Fruit fly (Drosophila melanogaster): ENCODE results near the gene CG43448.

The CG43448 gene

dm6 chr3R:30263708-30264107, 26.2 kb upstream of the CG43448 start:
- TF ChIP-seq Snoo (tag; optimal IDR thresholded peaks at IDR 0.05) (peak; percentile 56), CG17806 (tag; optimal IDR thresholded peaks at IDR 0.05) (peak; percentile 56), CG10348 (GFP tag; IDR thresholded peaks at IDR 0.05) (no peak), D1 (tag; optimal IDR thresholded peaks at IDR 0.05) (no peak), CG9948 (tag; optimal IDR thresholded peaks at IDR 0.05) (peak; percentile 64), Pif1B (GFP tag; optimal IDR thresholded peaks at IDR 0.05) (peak; percentile 70), gl (tag; optimal IDR thresholded peaks at IDR 0.05) (no peak), EcR (GFP tag; optimal IDR thresholded peaks at IDR 0.05) (no peak), Pif1A (GFP tag; optimal IDR thresholded peaks at IDR 0.05) (peak; percentile 74), CG12605 (GFP tag; IDR thresholded peaks at IDR 0.05) (no peak), fd96Ca (GFP tag; IDR thresholded peaks at IDR 0.05) (peak; percentile 55; the same call in 1 of the 3 replicates), rn (GFP tag; IDR thresholded peaks at IDR 0.05) (0 out of 2 replicates have a peak, but pooled peaks have one; percentile 31), CG4496 (GFP tag; IDR thresholded peaks at IDR 0.05) (peak; percentile 66; the same call in 2 of the 3 replicates), CG15710 (tag; optimal IDR thresholded peaks at IDR 0.05) (peak; percentile 67), CG32121 (GFP tag; IDR thresholded peaks at IDR 0.05) (peak; percentile 34; the same call in 1 of the 2 replicates), Ets98B (GFP tag; IDR thresholded peaks at IDR 0.05) (peak; percentile 14; the same call in 1 of the 2 replicates), CG13204 (GFP tag; optimal IDR thresholded peaks at IDR 0.05) (peak; percentile 8), CG34367 (tag; optimal IDR thresholded peaks at IDR 0.05) (peak; percentile 52), CG14655 (GFP tag; optimal IDR thresholded peaks at IDR 0.05) (peak; percentile 45), CG8159 (tag; optimal IDR thresholded peaks at IDR 0.05) (peak; percentile 58), CG8301 (tag; optimal IDR thresholded peaks at IDR 0.05) (peak; percentile 31)

- TF ChIP-seq CG15710 (tag; optimal IDR thresholded peaks at IDR 0.05) (peak; percentile 98), CG8159 (tag; optimal IDR thresholded peaks at IDR 0.05) (peak; percentile 98), Ets98B (GFP tag; IDR thresholded peaks at IDR 0.05) (peak; percentile 40; the same call in 1 of the 2 replicates), CG13204 (GFP tag; optimal IDR thresholded peaks at IDR 0.05) (peak; percentile 96), gl (tag; optimal IDR thresholded peaks at IDR 0.05) (peak; percentile 96), CG34367 (tag; optimal IDR thresholded peaks at IDR 0.05) (peak; percentile 97), fd96Ca (GFP tag; IDR thresholded peaks at IDR 0.05) (peak; percentile 86), D1 (tag; optimal IDR thresholded peaks at IDR 0.05) (peak; percentile 96), CG9948 (tag; optimal IDR thresholded peaks at IDR 0.05) (peak; percentile 98), CG8301 (tag; optimal IDR thresholded peaks at IDR 0.05) (peak; percentile 81), CG17806 (tag; optimal IDR thresholded peaks at IDR 0.05) (peak; percentile 98), CG4496 (GFP tag; IDR thresholded peaks at IDR 0.05) (peak; percentile 85), CG12605 (GFP tag; IDR thresholded peaks at IDR 0.05) (peak; percentile 90), rn (GFP tag; IDR thresholded peaks at IDR 0.05) (0 out of 2 replicates have a peak, but pooled peaks have one; percentile 24), CG14655 (GFP tag; optimal IDR thresholded peaks at IDR 0.05) (peak; percentile 91), EcR (GFP tag; optimal IDR thresholded peaks at IDR 0.05) (peak; percentile 73), Pif1B (GFP tag; optimal IDR thresholded peaks at IDR 0.05) (peak; percentile 93), Pif1A (GFP tag; optimal IDR thresholded peaks at IDR 0.05) (peak; percentile 88), CG32121 (GFP tag; IDR thresholded peaks at IDR 0.05) (no peak), CG10348 (GFP tag; IDR thresholded peaks at IDR 0.05) (no peak), Snoo (tag; optimal IDR thresholded peaks at IDR 0.05) (peak; percentile 91)
Observed at dm6 chr3R:30261838-30262237, 24.3 kb upstream of the CG43448 start.

dm6 chr3R:30259561-30259960, 22.0 kb upstream of the CG43448 start:
- TF ChIP-seq CG34367 (tag; optimal IDR thresholded peaks at IDR 0.05) (peak; percentile 80), CG9948 (tag; optimal IDR thresholded peaks at IDR 0.05) (peak; percentile 82), Ets98B (GFP tag; IDR thresholded peaks at IDR 0.05) (no peak), CG10348 (GFP tag; IDR thresholded peaks at IDR 0.05) (no peak), Snoo (tag; optimal IDR thresholded peaks at IDR 0.05) (no peak), CG14655 (GFP tag; optimal IDR thresholded peaks at IDR 0.05) (no peak), D1 (tag; optimal IDR thresholded peaks at IDR 0.05) (peak; percentile 75), CG8301 (tag; optimal IDR thresholded peaks at IDR 0.05) (no peak), CG32121 (GFP tag; IDR thresholded peaks at IDR 0.05) (no peak), Pif1A (GFP tag; optimal IDR thresholded peaks at IDR 0.05) (peak; percentile 34), CG12605 (GFP tag; IDR thresholded peaks at IDR 0.05) (no peak), CG4496 (GFP tag; IDR thresholded peaks at IDR 0.05) (peak; percentile 59; the same call in 2 of the 3 replicates), CG8159 (tag; optimal IDR thresholded peaks at IDR 0.05) (peak; percentile 87), fd96Ca (GFP tag; IDR thresholded peaks at IDR 0.05) (no peak; the same call in 2 of the 3 replicates), rn (GFP tag; IDR thresholded peaks at IDR 0.05) (no peak), gl (tag; optimal IDR thresholded peaks at IDR 0.05) (peak; percentile 75), CG17806 (tag; optimal IDR thresholded peaks at IDR 0.05) (peak; percentile 88), CG15710 (tag; optimal IDR thresholded peaks at IDR 0.05) (peak; percentile 79), EcR (GFP tag; optimal IDR thresholded peaks at IDR 0.05) (no peak), CG13204 (GFP tag; optimal IDR thresholded peaks at IDR 0.05) (peak; percentile 25), Pif1B (GFP tag; optimal IDR thresholded peaks at IDR 0.05) (peak; percentile 22)

dm6 chr3R:30258991-30259351, 21.4 kb upstream of the CG43448 start:
- TF ChIP-seq gl (tag; optimal IDR thresholded peaks at IDR 0.05) (peak; percentile 90), CG32121 (GFP tag; IDR thresholded peaks at IDR 0.05) (peak; percentile 45; the same call in 1 of the 2 replicates), CG14655 (GFP tag; optimal IDR thresholded peaks at IDR 0.05) (peak; percentile 85), Pif1A (GFP tag; optimal IDR thresholded peaks at IDR 0.05) (peak; percentile 95), CG17806 (tag; optimal IDR thresholded peaks at IDR 0.05) (peak; percentile 95), CG10348 (GFP tag; IDR thresholded peaks at IDR 0.05) (no peak), CG4496 (GFP tag; IDR thresholded peaks at IDR 0.05) (peak; percentile 85), CG34367 (tag; optimal IDR thresholded peaks at IDR 0.05) (peak; percentile 95), fd96Ca (GFP tag; IDR thresholded peaks at IDR 0.05) (peak; percentile 82), EcR (GFP tag; optimal IDR thresholded peaks at IDR 0.05) (no peak), CG13204 (GFP tag; optimal IDR thresholded peaks at IDR 0.05) (peak; percentile 58), Ets98B (GFP tag; IDR thresholded peaks at IDR 0.05) (no peak), CG12605 (GFP tag; IDR thresholded peaks at IDR 0.05) (peak; percentile 75), CG15710 (tag; optimal IDR thresholded peaks at IDR 0.05) (peak; percentile 95), Snoo (tag; optimal IDR thresholded peaks at IDR 0.05) (peak; percentile 86), CG8301 (tag; optimal IDR thresholded peaks at IDR 0.05) (peak; percentile 78), CG8159 (tag; optimal IDR thresholded peaks at IDR 0.05) (peak; percentile 96), CG9948 (tag; optimal IDR thresholded peaks at IDR 0.05) (peak; percentile 96), D1 (tag; optimal IDR thresholded peaks at IDR 0.05) (peak; percentile 63), rn (GFP tag; IDR thresholded peaks at IDR 0.05) (no peak), Pif1B (GFP tag; optimal IDR thresholded peaks at IDR 0.05) (peak; percentile 96)

Measured in whole organism, pupa.